Worm (Caenorhabditis elegans): ENCODE measurements around the gene R10D12.13.

R10D12.13 gene

ce11 chrV:13963279-13963976, 1.2 kb downstream of the R10D12.13 start, which contains the start of gene sao-1:
TSS of gene sao-1 (plus strand) at chrV:13963926.
- no peak for TF ChIP-seq nhr-111 (GFP tag; optimal IDR thresholded peaks at IDR 0.05)
- TF ChIP-seq nhr-28 (tag; optimal IDR thresholded peaks at IDR 0.05), result peak; percentile 5
- no peak for TF ChIP-seq arid-1 (GFP tag; conservative IDR thresholded peaks at IDR 0.05)
- TF ChIP-seq lin-39 (tag; optimal IDR thresholded peaks at IDR 0.05), result no peak
- peak; percentile 29 for TF ChIP-seq nhr-25 (tag; optimal IDR thresholded peaks at IDR 0.05; ENCODE audit: borderline replicate concordance, insufficient read depth)

ce11 chrV:13980807-13981206, 18.6 kb downstream of the R10D12.13 start, which contains the start of gene eol-1:
TSS of gene eol-1 (minus strand) at chrV:13980907.
- no peak for TF ChIP-seq D1046.2 (GFP tag; IDR thresholded peaks at IDR 0.05)
- TF ChIP-seq hlh-30 (tag; optimal IDR thresholded peaks at IDR 0.05; ENCODE audit: insufficient read depth), result no peak
- no peak for TF ChIP-seq ces-1 (GFP tag; optimal IDR thresholded peaks at IDR 0.05)
- TF ChIP-seq jun-1 (tag; optimal IDR thresholded peaks at IDR 0.05), result no peak
- no peak for TF ChIP-seq spr-3 (GFP tag; optimal IDR thresholded peaks at IDR 0.05)
- TF ChIP-seq aha-1 (tag), result no peak
- TF ChIP-seq zag-1 (tag; optimal IDR thresholded peaks at IDR 0.05), result no peak
- TF ChIP-seq zfp-2 (tag; optimal IDR thresholded peaks at IDR 0.05), result no peak
- no peak for TF ChIP-seq zip-2 (tag; optimal IDR thresholded peaks at IDR 0.05)
- TF ChIP-seq lin-15B (tag; optimal IDR thresholded peaks at IDR 0.05), result no peak
- TF ChIP-seq T20F7.1 (GFP tag; optimal IDR thresholded peaks at IDR 0.05), result no peak
- TF ChIP-seq daf-12 (tag; optimal IDR thresholded peaks at IDR 0.05), result no peak
- no peak for TF ChIP-seq T26A8.4 (GFP tag; IDR thresholded peaks at IDR 0.05)
- TF ChIP-seq dpl-1 (GFP tag; optimal IDR thresholded peaks at IDR 0.05), result no peak
- no peak for TF ChIP-seq set-16 (GFP tag; IDR thresholded peaks at IDR 0.05)

ce11 chrV:13981677-13982076, 19.5 kb downstream of the R10D12.13 start:
- TF ChIP-seq aha-1 (tag) (peak; percentile 91), nhr-11 (tag; optimal IDR thresholded peaks at IDR 0.05) (no peak)

DNA sequence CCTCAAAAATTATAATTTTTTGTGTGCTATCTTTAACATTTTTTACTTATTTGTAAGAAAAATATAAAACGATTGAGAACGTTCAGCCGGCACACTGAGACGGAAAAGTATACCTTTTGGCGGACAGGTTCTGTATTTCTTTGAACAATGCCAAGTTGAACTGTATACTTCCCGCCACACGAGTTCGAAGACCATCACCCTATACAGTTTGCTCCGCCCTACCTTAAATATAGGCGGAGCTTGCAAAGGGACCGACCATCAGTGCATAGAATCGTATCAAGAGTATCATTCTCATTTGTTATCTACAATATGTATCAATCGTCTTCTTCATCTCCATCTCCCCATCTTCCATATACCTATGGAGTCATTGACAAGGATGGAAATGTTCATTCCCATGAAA, 22.6 kb downstream of the R10D12.13 start, which contains the start of gene end-1:
Gene end-1 (plus strand): TSS at position 301 of the 400 bp plus-strand sequence.
- no peak for TF ChIP-seq lin-38 (GFP tag; IDR thresholded peaks at IDR 0.05)
- no peak for TF ChIP-seq lsy-2 (tag; optimal IDR thresholded peaks at IDR 0.05)
- no peak for TF ChIP-seq dpl-1 (GFP tag; optimal IDR thresholded peaks at IDR 0.05)
- TF ChIP-seq ZK337.2 (GFP tag; IDR thresholded peaks at IDR 0.05), result no peak
- no peak for TF ChIP-seq attf-4 (tag; optimal IDR thresholded peaks at IDR 0.05)
- no peak for TF ChIP-seq ceh-44 (GFP tag; IDR thresholded peaks at IDR 0.05)
- TF ChIP-seq zip-2 (tag; optimal IDR thresholded peaks at IDR 0.05), result no peak
- no peak for TF ChIP-seq mxl-3 (GFP tag; optimal IDR thresholded peaks at IDR 0.05)
- TF ChIP-seq spr-1 (tag; optimal IDR thresholded peaks at IDR 0.05), result no peak
- no peak for TF ChIP-seq nhr-77 (tag; optimal IDR thresholded peaks at IDR 0.05)
- TF ChIP-seq hlh-11 (tag; optimal IDR thresholded peaks at IDR 0.05), result no peak
- no peak for TF ChIP-seq ztf-11 (tag; optimal IDR thresholded peaks at IDR 0.05)
- no peak for TF ChIP-seq nhr-48 (tag; optimal IDR thresholded peaks at IDR 0.05)
- TF ChIP-seq lin-29 (GFP tag; IDR thresholded peaks at IDR 0.05), result no peak
- no peak for TF ChIP-seq ztf-7 (tag; optimal IDR thresholded peaks at IDR 0.05)
- no peak for TF ChIP-seq snpc-4 (tag; optimal IDR thresholded peaks at IDR 0.05)
- no peak for TF ChIP-seq nhr-102 (tag; optimal IDR thresholded peaks at IDR 0.05)
- no peak for TF ChIP-seq zip-11 (GFP tag; IDR thresholded peaks at IDR 0.05)
- no peak for TF ChIP-seq lim-7 (GFP tag; IDR thresholded peaks at IDR 0.05)

Data from whole organism, L4 larva.